Worm (Caenorhabditis elegans): ENCODE measurements around the gene F40H6.5.

ce11 chrIII:6030483-6030882 lies 25.1 kb downstream of the F40H6.5 start, which contains the start of gene ZK328.6:
- TF ChIP-seq hnd-1 (tag; optimal IDR thresholded peaks at IDR 0.05) (no peak), scrt-1 (GFP tag; IDR thresholded peaks at IDR 0.05) (no peak), ama-1 (optimal IDR thresholded peaks at IDR 0.05) (no peak), ceh-36 (tag; optimal IDR thresholded peaks at IDR 0.05) (no peak), aly-1 (tag; optimal IDR thresholded peaks at IDR 0.05) (no peak), ceh-13 (GFP tag; optimal IDR thresholded peaks at IDR 0.05) (no peak), pes-1 (GFP tag; IDR thresholded peaks at IDR 0.05) (no peak), tbx-37 (GFP tag; conservative IDR thresholded peaks at IDR 0.05) (no peak), flt-1 (GFP tag; IDR thresholded peaks at IDR 0.05) (no peak), hmbx-1 (tag; optimal IDR thresholded peaks at IDR 0.05) (no peak), ets-7 (tag; optimal IDR thresholded peaks at IDR 0.05) (no peak), tbx-11 (GFP tag; IDR thresholded peaks at IDR 0.05) (no peak), sea-1 (GFP tag; conservative IDR thresholded peaks at IDR 0.05) (no peak), F13C5.2 (tag; optimal IDR thresholded peaks at IDR 0.05) (no peak)

Measured in whole organism, early embryonic.